Fruit fly (Drosophila melanogaster) whole organism: ENCODE results near the gene frac.

Source experiments
- CG8478 ChIP-seq: fragments of >200 bp; optimal IDR thresholded peaks from 2 replicates; lab custom pipeline; 2018; ENCODE audit warnings: inconsistent platforms
- EcR ChIP-seq, 2 experiments: fragments of >200 bp; optimal IDR thresholded peaks; 2 replicates each; lab custom pipeline; 2017; ENCODE audit warnings: missing biosample characterization in 2 of 2, missing genetic modification characterization in 2 of 2, missing genetic modification reagents in 2 of 2
- pan ChIP-seq: fragments of >200 bp; optimal IDR thresholded peaks from 2 replicates; lab custom pipeline; 2017
- psq ChIP-seq: fragments of >200 bp; optimal IDR thresholded peaks from 2 replicates; lab custom pipeline; 2017
- usp ChIP-seq: fragments of >200 bp; optimal IDR thresholded peaks from 2 replicates; lab custom pipeline; 2017; ENCODE audit warnings: missing biosample characterization, missing genetic modification characterization, mixed read lengths

DNA sequence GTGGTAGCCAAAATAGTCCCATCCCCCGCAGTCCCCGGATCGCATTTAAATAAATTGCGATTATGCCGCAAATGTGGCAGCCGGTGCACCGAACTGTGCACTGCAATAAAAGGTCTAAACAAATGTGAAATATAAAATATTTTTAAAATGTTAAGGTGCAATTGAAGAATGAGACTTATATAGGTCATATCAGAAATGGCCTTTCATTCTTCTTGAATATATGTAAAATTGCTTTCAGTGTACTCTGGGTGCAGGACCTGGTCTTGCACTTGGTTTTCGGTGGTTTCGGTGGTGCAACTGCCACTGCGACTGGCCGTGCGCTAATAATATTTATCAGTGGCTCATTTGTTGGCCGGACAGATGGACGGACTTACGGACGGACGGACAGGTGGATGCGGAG, 35.9 kb downstream of the frac start:
- no peak for TF ChIP-seq usp (GFP tag; lab: Kevin White, UChicago)
- no peak for TF ChIP-seq psq (lab: Kevin White, UChicago)
- TF ChIP-seq EcR (GFP tag; optimal IDR thresholded peaks at IDR 0.05; lab: Kevin White, UChicago), result no peak
- TF ChIP-seq CG8478 (lab: Kevin White, UChicago), result no peak
- no peak for TF ChIP-seq pan (lab: Kevin White, UChicago)
